Worm (Caenorhabditis elegans): Measurements from ENCODE around the gene unc-3.

unc-3 gene

DNA sequence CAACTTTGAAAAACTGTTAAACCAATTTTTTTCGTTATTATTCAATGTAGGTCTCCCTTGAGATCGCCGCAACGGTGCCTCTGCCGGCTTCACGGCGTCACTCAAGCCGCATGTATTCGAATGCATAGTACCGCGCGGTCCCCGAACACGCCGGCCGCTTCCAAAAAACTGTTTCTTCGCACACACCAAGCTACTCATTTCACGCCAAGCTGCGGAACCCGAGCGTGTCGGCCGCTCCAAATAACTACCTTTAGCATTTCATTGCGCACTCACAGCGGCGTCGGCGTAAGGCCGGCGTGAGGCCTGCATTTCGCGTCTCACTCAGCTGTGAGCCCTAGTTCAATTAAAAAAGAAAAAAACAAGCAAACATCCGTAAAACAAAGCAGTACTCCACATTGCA is 16.7 kb upstream of the unc-3 start:
- no peak for TF ChIP-seq unc-62 (GFP tag; optimal IDR thresholded peaks at IDR 0.05)

DNA sequence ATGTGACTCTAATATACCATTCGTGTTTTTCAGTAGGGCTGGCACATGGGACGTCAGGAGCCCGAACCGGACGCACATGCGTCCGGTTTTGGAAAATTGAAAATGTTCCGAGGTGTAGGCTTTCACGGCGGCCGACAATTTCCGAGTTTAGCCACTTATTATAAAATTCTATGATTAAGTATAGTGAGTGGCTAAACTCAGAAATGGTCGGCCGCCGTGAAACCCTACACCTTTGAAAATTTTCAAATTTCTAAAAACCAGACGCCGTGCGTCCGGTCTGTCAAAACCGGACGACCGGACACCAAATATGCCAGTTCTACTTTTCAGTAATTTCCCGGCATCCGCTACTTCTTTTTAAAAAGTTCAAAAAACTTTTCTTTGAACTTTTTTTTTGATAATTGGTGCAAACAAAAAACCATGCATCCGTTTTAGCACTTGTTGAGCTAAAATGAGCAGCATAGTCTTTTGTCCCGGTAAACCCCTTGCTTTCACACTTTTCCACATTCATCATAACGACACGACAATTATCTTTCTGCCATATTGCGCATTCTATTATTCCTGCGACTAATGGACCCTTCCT is 15.6 kb upstream of the unc-3 start:
- no peak for TF ChIP-seq unc-62 (GFP tag; optimal IDR thresholded peaks at IDR 0.05)

DNA sequence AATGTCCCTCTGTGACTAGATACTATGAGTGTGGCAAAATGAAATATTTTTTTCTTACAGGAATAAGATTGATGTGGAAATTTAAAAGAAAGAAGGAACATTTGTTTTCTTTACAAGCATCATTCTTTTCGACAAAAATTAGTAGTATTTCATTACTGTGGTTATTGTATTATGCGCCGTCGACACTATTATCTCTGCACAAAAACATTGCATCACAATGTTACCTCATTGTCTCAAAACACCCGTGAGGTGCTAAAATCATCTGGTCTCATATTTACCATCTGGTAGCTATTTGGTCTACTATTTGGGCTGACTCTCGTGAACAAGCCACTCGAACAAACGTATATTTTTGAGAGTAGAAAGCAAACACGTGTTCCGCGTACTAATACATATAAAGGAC is 13.8 kb upstream of the unc-3 start:
- TF ChIP-seq unc-62 (GFP tag; optimal IDR thresholded peaks at IDR 0.05) = no peak

DNA sequence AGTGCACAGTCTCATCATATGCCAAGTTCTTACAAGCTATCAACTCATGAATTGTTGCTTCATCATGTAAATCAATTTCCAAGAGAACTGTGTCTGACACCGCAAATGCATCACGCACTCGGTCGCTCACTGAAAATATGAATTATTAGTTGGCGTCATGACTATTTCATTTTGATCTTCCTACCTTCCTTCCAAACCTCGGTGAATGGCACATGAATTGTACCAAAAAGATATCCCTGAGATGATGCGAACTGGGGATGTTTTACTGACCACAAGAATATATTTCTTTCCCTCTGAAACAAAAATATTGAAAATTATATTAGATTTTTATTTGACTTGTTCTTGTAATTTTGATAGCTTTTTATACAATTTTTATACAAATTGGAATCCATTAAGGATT is 13.2 kb upstream of the unc-3 start:
- no peak for TF ChIP-seq unc-62 (GFP tag; optimal IDR thresholded peaks at IDR 0.05)

DNA sequence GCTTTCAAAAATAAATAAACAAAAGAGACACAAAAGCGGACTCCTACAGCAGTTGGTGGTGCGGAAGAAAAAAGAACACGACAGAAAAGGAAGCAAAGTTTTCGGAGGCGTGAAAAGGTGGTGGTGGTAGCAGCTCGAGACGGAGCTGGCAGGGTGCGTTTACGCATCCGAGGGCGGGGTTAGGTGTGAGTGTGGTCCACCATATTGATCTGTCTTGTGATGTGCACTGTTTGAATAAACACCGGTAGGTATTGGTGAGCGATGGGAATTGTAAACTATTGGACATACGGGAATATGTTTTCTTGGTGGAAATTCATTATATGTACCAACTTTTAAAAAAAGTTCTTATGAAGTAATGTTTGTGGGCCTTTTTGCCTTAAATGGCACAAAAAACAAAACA is 12.3 kb upstream of the unc-3 start, which contains the start of gene C05G5.5:
Gene C05G5.5 (minus strand): TSS at position 101 of the 400 bp plus-strand sequence.
- no peak for TF ChIP-seq unc-62 (GFP tag; optimal IDR thresholded peaks at IDR 0.05)

- no peak for TF ChIP-seq unc-62 (GFP tag; optimal IDR thresholded peaks at IDR 0.05)
Observed at ce11 chrX:14767813-14768212, 5.5 kb upstream of the unc-3 start.

- no peak for TF ChIP-seq unc-62 (GFP tag; optimal IDR thresholded peaks at IDR 0.05)
Observed at ce11 chrX:14768989-14769388, 4.3 kb upstream of the unc-3 start.

- TF ChIP-seq unc-62 (GFP tag; optimal IDR thresholded peaks at IDR 0.05) = no peak
Observed at ce11 chrX:14770336-14770735, 3.0 kb upstream of the unc-3 start.

ce11 chrX:14771682-14772081 is 1.7 kb upstream of the unc-3 start, which contains the start of gene Y16B4A.2:
TSS of gene Y16B4A.2 (minus strand) at chrX:14771851.
- TF ChIP-seq unc-62 (GFP tag; optimal IDR thresholded peaks at IDR 0.05) = no peak

DNA sequence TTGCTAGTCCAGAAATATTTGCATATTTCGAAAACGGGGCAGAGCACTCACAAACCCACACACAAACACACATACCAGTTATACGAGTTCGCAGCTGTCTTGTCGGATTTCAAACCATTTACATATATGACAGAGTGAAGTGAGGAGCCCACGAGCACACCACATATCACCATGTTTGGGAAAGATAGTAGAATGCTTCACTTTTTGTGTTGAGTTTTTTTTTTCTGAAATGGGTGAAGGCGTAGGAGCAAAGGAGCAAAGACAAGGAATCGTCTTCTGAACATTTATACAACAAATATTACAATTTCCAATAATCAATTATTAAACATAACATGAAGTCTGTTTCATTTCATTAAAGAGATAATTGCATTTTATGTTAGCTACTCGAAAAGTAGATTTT is 1.9 kb downstream of the unc-3 start:
- no peak for TF ChIP-seq unc-62 (GFP tag; optimal IDR thresholded peaks at IDR 0.05)

ce11 chrX:14776312-14776711 is 3.0 kb downstream of the unc-3 start:
- no peak for TF ChIP-seq unc-62 (GFP tag; optimal IDR thresholded peaks at IDR 0.05)

- TF ChIP-seq unc-62 (GFP tag; optimal IDR thresholded peaks at IDR 0.05) = no peak
Observed at ce11 chrX:14778112-14778511, 4.8 kb downstream of the unc-3 start.

DNA sequence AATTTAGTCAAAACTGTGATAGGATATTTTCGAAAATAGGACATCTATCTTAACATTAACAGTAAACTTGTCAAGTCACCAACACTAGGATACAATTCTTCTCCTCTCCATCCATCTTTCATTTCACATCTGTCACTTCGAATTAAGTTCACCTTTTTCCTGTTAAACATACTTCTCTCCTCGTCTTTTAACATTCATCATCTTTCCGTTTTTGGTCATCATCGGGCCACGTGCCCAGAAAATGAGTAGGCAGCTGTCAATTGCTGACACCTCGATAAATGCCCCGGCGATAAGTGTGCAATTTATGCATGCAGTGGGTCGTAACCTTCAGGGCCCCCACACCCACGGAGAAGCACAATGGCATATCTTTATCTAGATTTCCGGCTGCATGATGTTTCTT is 6.8 kb downstream of the unc-3 start:
- TF ChIP-seq unc-62 (GFP tag; optimal IDR thresholded peaks at IDR 0.05) = no peak

DNA sequence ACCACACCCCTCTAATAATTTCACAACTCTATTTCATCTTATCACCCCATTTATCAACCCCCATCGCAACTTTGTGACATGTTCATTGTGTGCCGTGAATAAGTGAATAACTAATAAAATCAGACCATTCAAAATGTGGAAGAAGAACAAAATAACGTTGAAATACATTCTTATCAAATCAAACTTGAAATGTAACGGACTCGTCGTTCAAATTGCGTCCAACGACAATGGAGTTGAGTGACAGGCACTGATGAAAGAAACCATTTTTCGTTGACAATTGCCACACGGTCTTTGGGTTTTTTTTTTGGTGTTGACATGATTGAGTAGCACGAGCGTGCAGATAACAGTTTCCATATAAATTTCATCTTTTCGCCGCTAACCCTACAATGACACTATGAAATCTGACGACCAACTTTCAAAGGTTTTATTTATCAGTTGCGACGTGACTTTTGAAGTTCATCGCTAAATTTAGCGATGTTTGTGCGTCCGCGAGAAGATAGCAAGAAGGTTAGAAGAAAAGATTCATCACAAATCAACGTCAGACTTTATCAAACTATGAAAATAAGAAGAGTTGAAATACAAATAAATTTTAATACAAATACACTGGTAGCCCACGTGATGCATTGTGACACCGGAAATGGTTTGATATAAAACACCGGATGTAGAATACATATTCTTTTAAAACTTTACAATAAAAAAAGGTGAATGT is 10.2 kb downstream of the unc-3 start:
- no peak for TF ChIP-seq unc-62 (GFP tag; optimal IDR thresholded peaks at IDR 0.05)

DNA sequence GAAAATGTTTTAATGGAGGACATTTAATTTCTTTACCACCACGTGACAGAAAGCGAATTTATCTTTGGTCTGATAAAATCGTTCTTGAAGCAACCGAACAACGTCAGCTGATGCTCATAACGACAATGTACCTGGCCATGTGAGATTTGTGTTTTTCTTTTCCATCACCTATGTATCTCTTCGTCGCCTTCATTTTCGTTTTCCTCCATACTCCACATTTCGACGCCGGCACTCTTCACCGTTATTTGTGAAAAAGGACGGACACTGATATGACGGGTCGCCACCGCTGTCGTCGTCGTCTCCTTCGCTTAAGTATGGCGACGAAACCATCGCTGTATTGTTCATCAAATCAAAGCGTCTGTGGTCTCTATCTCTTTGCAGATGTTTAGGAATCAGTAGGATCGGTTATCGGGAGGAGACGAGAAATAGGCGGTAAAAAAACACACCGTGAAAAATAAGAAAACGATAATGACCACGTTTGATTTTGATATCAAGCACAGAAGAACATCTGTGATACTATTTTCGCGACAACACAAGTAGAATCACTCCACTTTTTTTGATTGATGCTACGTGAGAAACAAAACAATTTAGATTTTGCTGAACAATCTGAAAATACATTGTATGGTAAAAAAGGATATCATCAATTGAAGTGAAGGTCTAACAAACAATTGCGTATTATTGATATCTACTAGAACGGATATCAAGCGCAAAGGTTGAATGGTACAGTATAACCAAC is 13.7 kb downstream of the unc-3 start:
- TF ChIP-seq unc-62 (GFP tag; optimal IDR thresholded peaks at IDR 0.05) = no peak

DNA sequence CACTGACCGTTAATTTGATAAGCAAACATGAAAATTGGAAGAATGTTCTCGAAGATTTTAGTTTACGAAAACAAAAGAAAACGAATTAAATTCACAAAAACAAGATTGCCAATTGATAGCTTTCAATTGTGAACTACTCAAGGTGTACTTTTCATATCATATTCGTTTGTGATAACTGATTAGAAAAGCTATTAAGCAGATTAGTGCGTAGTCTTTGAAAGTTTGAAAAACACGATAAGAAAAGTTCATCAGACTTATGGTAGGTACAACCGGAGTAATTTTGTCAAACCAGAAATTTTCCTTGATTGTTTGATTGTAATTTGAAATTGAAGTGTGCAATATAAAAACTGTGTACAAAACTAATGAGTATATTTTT is 14.2 kb downstream of the unc-3 start:
- TF ChIP-seq unc-62 (GFP tag; optimal IDR thresholded peaks at IDR 0.05) = no peak

Measured in whole organism, dauer.